Worm (Caenorhabditis elegans): ENCODE measurements around the gene dim-1.
A peak's percentile ranks its signal among the peaks of the same experiment; 100 is the strongest.

dim-1 gene

ce11 chrX:8026709-8027108 is 31.3 kb downstream of the dim-1 start (continued):
- TF ChIP-seq duxl-1 (tag; optimal IDR thresholded peaks at IDR 0.05; ENCODE audit: poor library complexity) (no peak), nhr-102 (tag; optimal IDR thresholded peaks at IDR 0.05) (no peak), ceh-28 (tag; optimal IDR thresholded peaks at IDR 0.05) (no peak), nhr-11 (tag; optimal IDR thresholded peaks at IDR 0.05) (peak; percentile 8), lin-29 (GFP tag; IDR thresholded peaks at IDR 0.05) (no peak), mdl-1 (tag; optimal IDR thresholded peaks at IDR 0.05) (peak in 1 of 2 experiments; percentile 44), nhr-77 (tag; optimal IDR thresholded peaks at IDR 0.05) (peak; percentile 64), nhr-237 (tag; optimal IDR thresholded peaks at IDR 0.05) (no peak), tag-97 (GFP tag; IDR thresholded peaks at IDR 0.05) (no peak), hlh-30 (tag; optimal IDR thresholded peaks at IDR 0.05; ENCODE audit: insufficient read depth) (peak; percentile 93), unc-62 (GFP tag; optimal IDR thresholded peaks at IDR 0.05 in 1 of 2) (peak in 1 of 2 experiments; percentile 90), unc-62 (tag; optimal IDR thresholded peaks at IDR 0.05) (no peak), ama-1 (optimal IDR thresholded peaks at IDR 0.05) (peak; percentile 53), fkh-10 (GFP tag; optimal IDR thresholded peaks at IDR 0.05) (no peak), mdt-29 (GFP tag; IDR thresholded peaks at IDR 0.05) (peak; percentile 23; the same call in 1 of the 2 replicates), snpc-4 (tag; optimal IDR thresholded peaks at IDR 0.05) (no peak), set-16 (GFP tag; IDR thresholded peaks at IDR 0.05) (no peak), egl-27 (tag; optimal IDR thresholded peaks at IDR 0.05) (no peak), nhr-42 (GFP tag; IDR thresholded peaks at IDR 0.05) (no peak), Y48G9A.11 (GFP tag; IDR thresholded peaks at IDR 0.05) (no peak), F10B5.3 (tag; optimal IDR thresholded peaks at IDR 0.05) (no peak), nhr-25 (tag; optimal IDR thresholded peaks at IDR 0.05; ENCODE audit: borderline replicate concordance, insufficient read depth) (no peak), T26A8.4 (GFP tag; IDR thresholded peaks at IDR 0.05) (no peak), attf-4 (tag; optimal IDR thresholded peaks at IDR 0.05) (no peak), unc-130 (GFP tag; optimal IDR thresholded peaks at IDR 0.05) (no peak), vab-7 (GFP tag; IDR thresholded peaks at IDR 0.05) (no peak), gei-8 (GFP tag; optimal IDR thresholded peaks at IDR 0.05) (no peak), madf-5 (GFP tag; IDR thresholded peaks at IDR 0.05) (no peak), F37D6.2 (tag; optimal IDR thresholded peaks at IDR 0.05) (no peak), ceh-82 (tag; optimal IDR thresholded peaks at IDR 0.05) (no peak), Y5F2A.4 (GFP tag; optimal IDR thresholded peaks at IDR 0.05) (no peak), zag-1 (tag; optimal IDR thresholded peaks at IDR 0.05) (no peak), lin-13 (GFP tag; optimal IDR thresholded peaks at IDR 0.05) (no peak), dmd-9 (GFP tag; IDR thresholded peaks at IDR 0.05) (no peak), dmd-6 (GFP tag; IDR thresholded peaks at IDR 0.05) (peak; percentile 54), ces-1 (GFP tag; optimal IDR thresholded peaks at IDR 0.05) (no peak), nhr-48 (tag; optimal IDR thresholded peaks at IDR 0.05) (peak; percentile 24), aly-2 (tag; optimal IDR thresholded peaks at IDR 0.05) (no peak), lim-7 (GFP tag; IDR thresholded peaks at IDR 0.05) (no peak), nhr-28 (tag; optimal IDR thresholded peaks at IDR 0.05) (peak; percentile 88)

- TF ChIP-seq tra-1 (GFP tag; IDR thresholded peaks at IDR 0.05) (no peak), saeg-2 (GFP tag; IDR thresholded peaks at IDR 0.05) (0 out of 2 replicates have a peak, but pooled peaks have one; percentile 38), nhr-102 (tag; optimal IDR thresholded peaks at IDR 0.05) (peak; percentile 10), dve-1 (tag; optimal IDR thresholded peaks at IDR 0.05; ENCODE audit: insufficient read depth) (peak; percentile 82), mxl-3 (GFP tag; optimal IDR thresholded peaks at IDR 0.05) (peak; percentile 48), hlh-11 (tag; optimal IDR thresholded peaks at IDR 0.05) (peak; percentile 86), lin-1 (GFP tag; IDR thresholded peaks at IDR 0.05) (peak; percentile 44; the same call in 1 of the 2 replicates), mdt-29 (GFP tag; IDR thresholded peaks at IDR 0.05) (0 out of 2 replicates have a peak, but pooled peaks have one; percentile 37), nhr-28 (tag; optimal IDR thresholded peaks at IDR 0.05) (peak; percentile 56), hif-1 (tag; optimal IDR thresholded peaks at IDR 0.05) (peak in 1 of 2 experiments; percentile 45), egl-43 (GFP tag; IDR thresholded peaks at IDR 0.05) (0 out of 2 replicates have a peak, but pooled peaks have one; percentile 31), zag-1 (tag; optimal IDR thresholded peaks at IDR 0.05) (no peak), ZK337.2 (GFP tag; IDR thresholded peaks at IDR 0.05) (no peak), hlh-30 (tag; optimal IDR thresholded peaks at IDR 0.05; ENCODE audit: insufficient read depth) (peak; percentile 52), nhr-48 (tag; optimal IDR thresholded peaks at IDR 0.05) (no peak), daf-16 (GFP tag; optimal IDR thresholded peaks at IDR 0.05) (no peak), daf-16 (tag; optimal IDR thresholded peaks at IDR 0.05) (peak; percentile 98), dmd-6 (GFP tag; IDR thresholded peaks at IDR 0.05) (peak; percentile 79), Y75B8A.6 (GFP tag; IDR thresholded peaks at IDR 0.05) (no peak)
Observed at ce11 chrX:8022728-8023127, 35.3 kb downstream of the dim-1 start.

Measured in whole organism, L4 larva.